Fruit fly (Drosophila melanogaster): ENCODE measurements around the gene Archease.
A peak's percentile ranks its signal among the peaks of the same experiment; 100 is the strongest.

Archease gene

DNA sequence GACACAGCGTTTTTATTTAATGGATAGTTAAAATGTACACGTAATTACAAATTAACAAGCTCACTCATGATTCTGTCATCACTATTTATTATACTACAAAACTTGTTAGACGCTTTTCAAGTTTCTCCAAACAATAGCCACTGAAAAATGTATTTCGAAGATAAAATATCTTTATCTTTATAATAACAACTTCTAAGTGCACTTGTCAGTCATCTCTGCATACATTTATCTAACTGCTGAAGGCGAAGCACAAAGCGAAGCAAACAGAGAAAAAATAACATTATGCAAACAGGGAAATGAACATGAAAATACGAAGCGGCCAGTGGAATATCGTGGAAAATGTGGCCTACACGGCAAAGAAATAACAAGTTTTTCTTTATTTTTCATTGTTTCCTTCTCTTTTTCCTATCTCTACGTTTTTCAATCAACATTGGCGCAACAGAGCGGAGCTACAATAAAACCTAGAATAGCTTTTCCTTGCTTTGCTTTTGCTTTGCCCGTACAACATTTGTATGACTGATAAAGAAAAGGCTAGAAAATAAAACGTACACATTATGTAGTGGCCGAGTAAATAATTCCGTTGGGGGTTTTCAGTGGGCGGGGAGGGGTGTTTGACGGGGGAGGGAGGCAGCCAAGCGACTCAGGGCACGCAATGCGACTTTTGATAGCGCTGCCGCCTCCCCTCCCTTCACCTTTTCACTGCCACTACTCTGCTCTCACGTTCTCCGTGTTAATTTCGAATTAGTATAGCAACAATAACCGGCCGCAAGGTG, 33.2 kb downstream of the Archease start (continued):
- TF ChIP-seq Ets97D (GFP tag; optimal IDR thresholded peaks at IDR 0.05): no peak
- no peak for TF ChIP-seq tna (GFP tag; IDR thresholded peaks at IDR 0.05; ENCODE audit: partially characterized antibody)
- TF ChIP-seq CG30403 (GFP tag; optimal IDR thresholded peaks at IDR 0.05): no peak
- peak; percentile 7 for TF ChIP-seq CG8388 (GFP tag; optimal IDR thresholded peaks at IDR 0.05)
- peak; percentile 50 for TF ChIP-seq CG15601 (tag; optimal IDR thresholded peaks at IDR 0.05)
- peak in 1 of 2 experiments; percentile 32 for TF ChIP-seq eve (GFP tag; optimal IDR thresholded peaks at IDR 0.05)
- TF ChIP-seq Eip74EF (GFP tag; optimal IDR thresholded peaks at IDR 0.05): peak in 1 of 2 experiments; percentile 52
- no peak for TF ChIP-seq Side (GFP tag; optimal IDR thresholded peaks at IDR 0.05)
- TF ChIP-seq rib (GFP tag; IDR thresholded peaks at IDR 0.05): peak; percentile 16; the same call in 1 of the 2 replicates
- TF ChIP-seq ATbp (GFP tag; optimal IDR thresholded peaks at IDR 0.05): peak; percentile 69
- TF ChIP-seq Hsf (GFP tag; optimal IDR thresholded peaks at IDR 0.05): no peak
- TF ChIP-seq YL-1 (GFP tag; optimal IDR thresholded peaks at IDR 0.05): peak; percentile 20
- peak; percentile 59 for TF ChIP-seq HmgZ (tag; optimal IDR thresholded peaks at IDR 0.05)
- TF ChIP-seq stc (GFP tag; IDR thresholded peaks at IDR 0.05): 0 out of 2 replicates have a peak, but pooled peaks have one; percentile 20
- TF ChIP-seq CG8290 (GFP tag; optimal IDR thresholded peaks at IDR 0.05): no peak
- peak in 1 of 2 experiments; percentile 75 for TF ChIP-seq CG8290 (tag; optimal IDR thresholded peaks at IDR 0.05)
- TF ChIP-seq tll (GFP tag; optimal IDR thresholded peaks at IDR 0.05): no peak
- TF ChIP-seq btn (GFP tag; optimal IDR thresholded peaks at IDR 0.05): no peak
- TF ChIP-seq sug (tag; optimal IDR thresholded peaks at IDR 0.05): peak; percentile 95
- TF ChIP-seq grau (tag; optimal IDR thresholded peaks at IDR 0.05): peak; percentile 27
- no peak for TF ChIP-seq CG13123 (GFP tag; optimal IDR thresholded peaks at IDR 0.05)
- TF ChIP-seq Atf-2 (GFP tag; optimal IDR thresholded peaks at IDR 0.05): no peak
- TF ChIP-seq dmrt99B (tag; optimal IDR thresholded peaks at IDR 0.05): peak; percentile 28
- peak; percentile 37 for TF ChIP-seq CG2875 (GFP tag; optimal IDR thresholded peaks at IDR 0.05)
- TF ChIP-seq CG12219 (GFP tag; optimal IDR thresholded peaks at IDR 0.05): peak; percentile 44
- 0 out of 3 replicates have a peak, but pooled peaks have one; percentile 24 for TF ChIP-seq ase (GFP tag; IDR thresholded peaks at IDR 0.05)
- no peak for TF ChIP-seq Spps (tag; optimal IDR thresholded peaks at IDR 0.05)
- peak; percentile 23 for TF ChIP-seq HHEX (GFP tag; optimal IDR thresholded peaks at IDR 0.05)
- TF ChIP-seq Sry-β (GFP tag; optimal IDR thresholded peaks at IDR 0.05): peak; percentile 5
- TF ChIP-seq ken (GFP tag; IDR thresholded peaks at IDR 0.05): 0 out of 3 replicates have a peak, but pooled peaks have one; percentile 6
- TF ChIP-seq PHDP (tag; optimal IDR thresholded peaks at IDR 0.05): peak; percentile 24
- TF ChIP-seq pfk (GFP tag; optimal IDR thresholded peaks at IDR 0.05): peak; percentile 6
- TF ChIP-seq CG8765 (GFP tag; IDR thresholded peaks at IDR 0.05): peak; percentile 41; the same call in 1 of the 2 replicates
- TF ChIP-seq lmd (GFP tag; IDR thresholded peaks at IDR 0.05): no peak
- TF ChIP-seq pan (optimal IDR thresholded peaks at IDR 0.05): no peak
- TF ChIP-seq pan (GFP tag; optimal IDR thresholded peaks at IDR 0.05 in 1 of 2, IDR thresholded peaks at IDR 0.05 in 1 of 2): peak in 1 of 2 experiments; percentile 35
- TF ChIP-seq CG6683 (GFP tag; optimal IDR thresholded peaks at IDR 0.05): peak; percentile 13
- peak; percentile 0 for TF ChIP-seq CG13424 (tag; optimal IDR thresholded peaks at IDR 0.05)
- TF ChIP-seq CG11504 (tag; optimal IDR thresholded peaks at IDR 0.05): peak; percentile 22
- peak; percentile 29 for TF ChIP-seq CG12659 (GFP tag; optimal IDR thresholded peaks at IDR 0.05)
- peak; percentile 56 for TF ChIP-seq CG4328 (GFP tag; optimal IDR thresholded peaks at IDR 0.05)
- peak; percentile 39 for TF ChIP-seq HLHmδ (GFP tag; optimal IDR thresholded peaks at IDR 0.05)
- 0 out of 3 replicates have a peak, but pooled peaks have one; percentile 11 for TF ChIP-seq z (GFP tag; IDR thresholded peaks at IDR 0.05)
- TF ChIP-seq CG34376 (GFP tag; optimal IDR thresholded peaks at IDR 0.05): peak; percentile 55
- peak; percentile 44 for TF ChIP-seq CG8281 (tag; optimal IDR thresholded peaks at IDR 0.05)
- peak; percentile 40; the same call in 1 of the 2 replicates for TF ChIP-seq CG14441 (GFP tag; IDR thresholded peaks at IDR 0.05)
- TF ChIP-seq Drgx (GFP tag; IDR thresholded peaks at IDR 0.05): 0 out of 2 replicates have a peak, but pooled peaks have one; percentile 7
- TF ChIP-seq Blimp-1 (GFP tag; optimal IDR thresholded peaks at IDR 0.05): peak; percentile 5
